Fruit fly (Drosophila melanogaster) whole organism, adult: ENCODE data around the gene Cp19.

Experiments
- CG12768 ChIP-seq: fragments of 200-800 bp; sonication (Bioruptor generic); optimal IDR thresholded peaks from 2 replicates; lab custom pipeline; 2017; ENCODE audit warnings: missing biosample characterization, missing genetic modification characterization, mild to moderate bottlenecking, moderate library complexity, missing genetic modification reagents
- CG14711 ChIP-seq: fragments of 200-800 bp; sonication (Bioruptor generic); optimal IDR thresholded peaks from 2 replicates; lab custom pipeline; 2018; ENCODE audit warnings: missing biosample characterization, mild to moderate bottlenecking, missing genetic modification characterization, moderate library complexity
- CG1620 ChIP-seq: fragments of 200-800 bp; sonication (Bioruptor generic); optimal IDR thresholded peaks from 2 replicates; lab custom pipeline; 2016; ENCODE audit warnings: missing biosample characterization, missing genetic modification characterization
- CG33017 ChIP-seq: fragments of 200-800 bp; sonication (Bioruptor generic); optimal IDR thresholded peaks from 2 replicates; lab custom pipeline; 2018; ENCODE audit warnings: missing biosample characterization, mild to moderate bottlenecking, missing genetic modification characterization, moderate library complexity
- CG5204 ChIP-seq: fragments of 200-800 bp; sonication (Bioruptor generic); optimal IDR thresholded peaks from 2 replicates; lab custom pipeline; 2016; ENCODE audit warnings: missing biosample characterization, missing genetic modification characterization
- CG7045 ChIP-seq: fragments of 200-800 bp; sonication (Bioruptor generic); optimal IDR thresholded peaks from 2 replicates; lab custom pipeline; 2017; ENCODE audit warnings: missing biosample characterization, mild to moderate bottlenecking, missing genetic modification characterization
- CG7101 ChIP-seq: fragments of 200-800 bp; sonication (Bioruptor generic); optimal IDR thresholded peaks from 2 replicates; lab custom pipeline; 2018; ENCODE audit warnings: missing biosample characterization, mild to moderate bottlenecking, missing genetic modification characterization, moderate library complexity
- Clk ChIP-seq: fragments of 200-800 bp; sonication (Bioruptor generic); optimal IDR thresholded peaks from 2 replicates; lab custom pipeline; 2017; ENCODE audit warnings: missing biosample characterization, missing genetic modification characterization
- Crg-1 ChIP-seq: fragments of 200-800 bp; sonication (Bioruptor generic); optimal IDR thresholded peaks from 2 replicates; lab custom pipeline; 2016; ENCODE audit warnings: missing biosample characterization, missing genetic modification characterization
- Hr96 ChIP-seq: fragments of 200-800 bp; sonication (Bioruptor generic); optimal IDR thresholded peaks from 2 replicates; lab custom pipeline; 2016; ENCODE audit warnings: missing biosample characterization, missing genetic modification characterization
- Mnt ChIP-seq: fragments of 200-800 bp; sonication (Bioruptor generic); optimal IDR thresholded peaks from 2 replicates; lab custom pipeline; 2016; ENCODE audit warnings: missing biosample characterization, mild to moderate bottlenecking, missing genetic modification characterization
- bab1 ChIP-seq: fragments of 200-800 bp; sonication (Bioruptor generic); optimal IDR thresholded peaks from 3 replicates; lab custom pipeline; 2019; ENCODE audit warnings: missing biosample characterization, mild to moderate bottlenecking, missing genetic modification characterization, moderate library complexity
- cic ChIP-seq: fragments of 200-800 bp; sonication (Bioruptor generic); optimal IDR thresholded peaks from 2 replicates; lab custom pipeline; 2017; ENCODE audit warnings: missing biosample characterization, mild to moderate bottlenecking, missing genetic modification characterization, moderate library complexity
- cnc ChIP-seq, 2 experiments: fragments of >200 bp; optimal IDR thresholded peaks; 2 replicates each; lab custom pipeline; 2017
- kay ChIP-seq: fragments of 200-800 bp; sonication (Bioruptor generic); peaks from one replicate; lab custom pipeline; 2016; ENCODE audit warnings: missing biosample characterization, missing genetic modification characterization, borderline replicate concordance
- ovo ChIP-seq: fragments of 200-800 bp; sonication (Bioruptor generic); optimal IDR thresholded peaks from 2 replicates; lab custom pipeline; 2016; ENCODE audit warnings: missing biosample characterization, missing genetic modification characterization
- tj ChIP-seq: fragments of 200-800 bp; sonication (Bioruptor generic); optimal IDR thresholded peaks from 3 replicates; lab custom pipeline; 2017; ENCODE audit warnings: missing biosample characterization, mild to moderate bottlenecking, missing genetic modification characterization, moderate library complexity
- toe ChIP-seq: fragments of 200-800 bp; sonication (Bioruptor generic); optimal IDR thresholded peaks from 2 replicates; lab custom pipeline; 2016; ENCODE audit warnings: missing biosample characterization, missing genetic modification characterization

Gene Cp19

dm6 chr3L:8770616-8771229 is 41.1 kb downstream of the Cp19 start:
- TF ChIP-seq CG1620 (GFP tag; lab: Kevin White, UChicago) (no peak), Hr96 (GFP tag; lab: Kevin White, UChicago) (no peak), CG14711 (tag; lab: Kevin White, UChicago) (no peak), Mnt (GFP tag; lab: Kevin White, UChicago) (no peak), CG7101 (tag; lab: Kevin White, UChicago) (no peak)

dm6 chr3L:8772998-8773684 is 43.5 kb downstream of the Cp19 start:
- TF ChIP-seq Crg-1: no peak
- no peak for TF ChIP-seq CG33017 (tag; lab: Kevin White, UChicago)
- no peak for TF ChIP-seq tj (GFP tag; lab: Kevin White, UChicago)
- TF ChIP-seq CG5204: no peak
- TF ChIP-seq bab1 (GFP tag; lab: Kevin White, UChicago): peak; percentile 89
- no peak for TF ChIP-seq Mnt (GFP tag; lab: Kevin White, UChicago)

- TF ChIP-seq CG1620 (GFP tag; lab: Kevin White, UChicago) (no peak), Clk (GFP tag; lab: Kevin White, UChicago) (no peak), kay (GFP tag; lab: Kevin White, UChicago) (peak; percentile 64), cic (GFP tag; lab: Kevin White, UChicago) (no peak), CG12768 (GFP tag; lab: Kevin White, UChicago) (no peak), Mnt (GFP tag; lab: Kevin White, UChicago) (peak; percentile 6)
Measured at dm6 chr3L:8773713-8774112, 44.0 kb downstream of the Cp19 start.

- TF ChIP-seq CG12768 (GFP tag; lab: Kevin White, UChicago) (no peak), cic (GFP tag; lab: Kevin White, UChicago) (no peak), kay (GFP tag; lab: Kevin White, UChicago) (peak; percentile 52), CG7101 (tag; lab: Kevin White, UChicago) (no peak), ovo (GFP tag; lab: Kevin White, UChicago) (no peak), Crg-1 (peak; percentile 16), tj (GFP tag; lab: Kevin White, UChicago) (peak; percentile 86), bab1 (GFP tag; lab: Kevin White, UChicago) (peak; percentile 27), cnc (optimal IDR thresholded peaks at IDR 0.05; lab: Kevin White, UChicago) (no peak), Hr96 (GFP tag; lab: Kevin White, UChicago) (no peak), toe (no peak)
Measured at dm6 chr3L:8774974-8775731, 45.5 kb downstream of the Cp19 start.

- no peak for TF ChIP-seq Hr96 (GFP tag; lab: Kevin White, UChicago)
- TF ChIP-seq kay (GFP tag; lab: Kevin White, UChicago): peak; percentile 89
- TF ChIP-seq CG7045 (GFP tag; lab: Kevin White, UChicago): no peak
Measured at dm6 chr3L:8777313-8777924, 47.8 kb downstream of the Cp19 start.
